Fruit fly (Drosophila melanogaster) whole organism: Measurements from ENCODE around the gene CG2150.

Source experiments
- CG8478 ChIP-seq: fragments of >200 bp; optimal IDR thresholded peaks from 2 replicates; lab custom pipeline; 2018; ENCODE audit warnings: inconsistent platforms
- Dll ChIP-seq: fragments of >200 bp; optimal IDR thresholded peaks from 2 replicates; lab custom pipeline; 2017
- EcR ChIP-seq, 2 experiments: fragments of >200 bp; optimal IDR thresholded peaks; 2 replicates each; lab custom pipeline; 2017; ENCODE audit warnings: missing biosample characterization in 2 of 2, missing genetic modification characterization in 2 of 2, missing genetic modification reagents in 2 of 2
- pan ChIP-seq: fragments of >200 bp; optimal IDR thresholded peaks from 2 replicates; lab custom pipeline; 2017
- psq ChIP-seq: fragments of >200 bp; optimal IDR thresholded peaks from 2 replicates; lab custom pipeline; 2017
- usp ChIP-seq: fragments of >200 bp; optimal IDR thresholded peaks from 2 replicates; lab custom pipeline; 2017; ENCODE audit warnings: missing biosample characterization, missing genetic modification characterization, mixed read lengths

CG2150 gene

DNA sequence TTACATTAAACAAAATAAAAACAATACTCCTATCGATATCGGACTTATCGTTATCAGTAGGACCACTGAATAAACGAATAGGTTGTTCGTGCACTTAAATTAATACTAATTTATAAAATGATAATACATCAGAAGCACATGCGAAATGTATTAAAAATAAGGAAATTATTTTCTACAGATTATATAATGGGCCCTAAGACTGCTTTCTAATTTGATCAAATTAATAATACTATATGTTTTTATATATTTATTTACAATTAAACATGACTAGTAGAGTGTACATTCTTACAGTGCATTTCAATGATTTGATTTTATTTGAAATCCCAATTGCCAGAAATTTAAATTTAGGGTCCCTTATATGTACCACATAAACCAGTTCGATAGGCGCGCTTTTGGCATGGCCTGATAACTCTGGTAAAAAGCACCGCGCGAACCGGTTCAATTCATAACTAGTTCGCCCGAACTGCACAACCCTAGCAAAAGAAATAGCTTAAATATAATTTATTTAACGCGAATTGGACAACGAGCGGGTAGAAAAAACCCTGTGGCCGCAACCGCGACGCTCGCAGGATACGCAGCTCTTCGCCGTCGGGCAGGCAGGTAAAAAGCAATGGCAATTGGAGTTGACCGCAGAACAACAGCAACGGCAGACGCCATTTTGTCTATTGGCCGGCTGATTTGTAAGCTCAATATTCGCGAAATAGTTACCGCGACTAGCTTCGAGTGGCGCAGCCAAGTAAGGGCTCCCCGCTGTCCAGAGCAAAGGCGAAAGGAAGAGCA lies 12.2 kb upstream of the CG2150 start, which contains the start of the genes CG2126 and faf:
CG2126 (minus strand) TSS at position 70 of the 780 bp plus-strand sequence.
faf (plus strand) TSS at position 438 of the 780 bp plus-strand sequence.
- TF ChIP-seq psq (lab: Kevin White, UChicago) (no peak), pan (no peak), CG8478 (no peak), Dll (lab: Kevin White, UChicago) (no peak), EcR (GFP tag; optimal IDR thresholded peaks at IDR 0.05; lab: Kevin White, UChicago) (no peak), usp (no peak)

- no peak for TF ChIP-seq usp
Measured at dm6 chr3R:31771790-31772576, 7.4 kb upstream of the CG2150 start, which contains the start of the genes betaGlu and sip3. Gene betaGlu, minus strand, starts transcription at chr3R:31771848. Gene sip3, plus strand, starts transcription at chr3R:31772219.

DNA sequence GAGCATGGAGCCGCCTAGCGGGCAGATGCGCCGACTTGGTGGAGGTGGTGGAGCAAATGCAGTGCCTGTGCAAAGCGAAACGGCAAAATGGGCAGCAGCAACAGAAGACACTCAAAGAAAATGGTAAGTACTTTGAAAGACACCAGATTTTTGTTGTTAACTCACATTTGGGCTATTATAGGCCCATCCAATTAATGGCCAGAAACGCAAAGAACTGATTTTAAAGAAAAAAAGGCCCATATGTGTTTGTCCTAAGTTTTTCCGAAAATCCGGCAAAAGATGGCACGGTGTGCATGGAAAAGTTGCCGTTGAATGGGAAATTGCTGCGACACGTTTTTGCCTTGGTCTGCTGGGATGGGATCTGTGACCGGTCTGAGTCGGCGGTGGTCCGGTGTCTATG lies 3.6 kb upstream of the CG2150 start:
- no peak for TF ChIP-seq EcR (GFP tag; optimal IDR thresholded peaks at IDR 0.05; lab: Kevin White, UChicago)
- no peak for TF ChIP-seq CG8478
- peak; percentile 10 for TF ChIP-seq Dll (lab: Kevin White, UChicago)

DNA sequence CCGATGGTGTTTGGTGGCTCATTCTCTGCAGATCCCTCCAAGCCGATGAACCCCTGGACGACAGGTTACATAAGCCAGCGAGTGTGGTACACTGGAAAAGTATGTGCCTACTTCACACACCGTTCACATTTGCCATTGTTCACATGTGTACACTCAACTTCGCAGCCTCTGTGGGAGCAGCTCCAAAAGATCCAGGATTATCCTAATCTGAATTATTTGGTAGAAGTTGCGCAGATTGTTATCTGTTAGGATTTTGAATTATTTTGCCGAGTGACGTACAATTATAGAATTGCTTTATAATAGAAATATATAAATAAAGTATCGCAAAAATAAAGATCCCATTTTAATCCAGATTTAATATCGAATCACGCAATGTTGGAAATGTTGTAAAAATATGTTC lies 3.0 kb upstream of the CG2150 start:
- TF ChIP-seq EcR (GFP tag; optimal IDR thresholded peaks at IDR 0.05; lab: Kevin White, UChicago) (no peak), psq (lab: Kevin White, UChicago) (no peak), CG8478 (no peak), Dll (lab: Kevin White, UChicago) (no peak), pan (no peak), usp (no peak)

- no peak for TF ChIP-seq EcR (GFP tag; optimal IDR thresholded peaks at IDR 0.05; lab: Kevin White, UChicago)
- no peak for TF ChIP-seq Dll (lab: Kevin White, UChicago)
- no peak for TF ChIP-seq psq (lab: Kevin White, UChicago)
- TF ChIP-seq usp, result no peak
- no peak for TF ChIP-seq pan
- TF ChIP-seq CG8478, result no peak
Measured at dm6 chr3R:31765145-31765544, 573 bp upstream of the CG2150 start.

- TF ChIP-seq EcR (GFP tag; optimal IDR thresholded peaks at IDR 0.05; lab: Kevin White, UChicago) (no peak), psq (lab: Kevin White, UChicago) (no peak), pan (no peak), Dll (lab: Kevin White, UChicago) (no peak), usp (no peak), CG8478 (no peak)
Measured at dm6 chr3R:31762672-31763071, 1.9 kb downstream of the CG2150 start.

- TF ChIP-seq Dll (lab: Kevin White, UChicago) (no peak), EcR (GFP tag; optimal IDR thresholded peaks at IDR 0.05; lab: Kevin White, UChicago) (no peak), CG8478 (no peak), usp (no peak), pan (no peak), psq (lab: Kevin White, UChicago) (no peak)
Measured at dm6 chr3R:31761529-31762009, 3.0 kb downstream of the CG2150 start, which contains the start of gene Smvt. Gene Smvt, minus strand, starts transcription at chr3R:31761579.

DNA sequence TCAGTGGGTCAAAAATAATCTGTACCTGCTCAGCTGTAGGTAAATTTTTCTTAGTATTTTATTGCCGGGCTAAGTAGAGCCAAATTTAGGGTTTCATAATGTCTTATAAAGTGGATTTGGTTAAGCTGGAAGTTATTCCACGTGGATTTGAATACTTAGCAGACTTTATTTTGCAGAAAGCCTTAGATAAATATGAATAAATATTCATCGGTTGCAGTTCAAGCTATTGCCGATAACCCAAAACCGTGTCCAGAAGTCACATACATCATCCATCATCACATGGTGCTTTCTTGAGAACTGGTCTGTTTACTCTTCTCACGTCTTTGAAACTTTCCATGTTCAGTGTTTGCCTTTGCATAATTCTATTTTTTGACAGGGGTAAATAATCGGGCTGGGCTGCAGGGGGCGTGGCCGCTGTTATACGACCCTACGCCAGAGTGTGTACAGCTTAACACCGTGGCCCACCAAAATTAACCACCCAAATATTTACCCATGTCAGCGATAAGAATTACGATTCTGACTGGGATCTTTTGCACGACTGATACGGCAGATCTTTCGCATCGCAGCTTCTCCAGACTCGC lies 5.9 kb downstream of the CG2150 start, which contains the start of gene CG2187:
CG2187 (minus strand) TSS at position 51 of the 581 bp plus-strand sequence.
- TF ChIP-seq CG8478 (no peak), psq (lab: Kevin White, UChicago) (no peak), EcR (GFP tag; optimal IDR thresholded peaks at IDR 0.05; lab: Kevin White, UChicago) (no peak), pan (no peak), Dll (lab: Kevin White, UChicago) (no peak), usp (no peak)

DNA sequence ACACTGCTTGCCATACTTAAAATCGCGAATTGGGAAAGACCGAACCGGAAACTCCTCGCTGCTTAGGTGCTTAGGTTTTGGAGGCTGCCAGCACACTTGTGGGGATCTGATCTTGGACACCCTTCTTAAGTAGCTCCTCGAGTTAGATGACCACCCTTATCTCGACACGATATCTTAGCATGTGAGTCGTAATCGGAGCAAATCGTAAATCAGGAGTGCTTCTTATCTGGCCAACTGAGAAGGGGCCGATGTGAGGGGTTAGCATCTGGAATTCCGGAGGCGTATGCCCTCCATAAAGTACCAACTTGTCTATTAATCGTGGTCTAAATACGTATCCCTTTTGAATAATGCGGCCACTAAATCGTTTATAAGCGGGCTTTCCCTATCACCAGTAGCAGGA lies 10.0 kb downstream of the CG2150 start, which contains the start of gene salt:
salt (minus strand) TSS at position 101 of the 400 bp plus-strand sequence.
- TF ChIP-seq CG8478 (no peak), EcR (GFP tag; optimal IDR thresholded peaks at IDR 0.05; lab: Kevin White, UChicago) (no peak), pan (no peak), usp (no peak), Dll (lab: Kevin White, UChicago) (no peak), psq (lab: Kevin White, UChicago) (no peak)

DNA sequence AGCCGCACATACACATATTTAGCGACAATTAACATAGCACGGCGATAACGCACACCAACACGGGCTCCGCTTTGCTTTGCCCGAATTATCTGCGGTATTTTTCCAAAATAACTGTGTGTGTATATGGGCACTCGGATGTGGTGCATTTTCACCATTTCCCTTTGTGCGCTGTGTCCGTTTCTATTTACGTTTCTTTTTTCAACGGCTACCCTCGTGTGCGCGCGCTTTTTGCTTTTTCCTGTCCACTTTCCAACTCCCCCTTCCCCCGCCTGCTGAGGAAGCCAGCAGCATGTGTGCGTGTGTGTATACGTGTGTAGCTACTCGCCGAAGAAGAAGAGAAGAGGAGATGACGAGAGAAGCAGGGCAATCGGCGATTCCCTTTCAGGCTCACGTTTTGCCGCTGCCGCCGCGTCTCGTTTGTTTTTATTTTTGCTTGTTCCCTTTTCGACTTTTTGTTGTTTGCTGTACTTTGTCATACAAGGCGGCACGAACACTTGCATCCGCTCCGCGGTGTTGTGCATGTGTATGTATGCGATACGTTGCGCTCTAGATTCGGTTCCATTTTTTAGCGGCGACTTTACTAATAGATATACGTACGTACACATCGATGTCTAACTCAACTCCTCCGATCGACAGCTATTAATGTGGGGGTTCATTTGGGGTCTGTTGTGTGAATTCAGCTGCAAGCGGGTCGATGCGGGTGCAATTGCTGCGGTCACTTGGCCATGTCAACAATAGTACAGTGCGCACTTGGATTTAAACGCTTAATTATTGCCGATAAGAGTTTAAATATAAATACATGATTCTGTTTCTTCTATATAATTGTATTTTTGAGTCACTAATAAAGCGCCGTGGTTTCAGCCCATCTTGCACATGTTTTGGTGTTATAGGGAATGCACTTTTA lies 16.2 kb downstream of the CG2150 start:
- TF ChIP-seq psq (lab: Kevin White, UChicago), result peak; percentile 60
- no peak for TF ChIP-seq EcR (GFP tag; optimal IDR thresholded peaks at IDR 0.05; lab: Kevin White, UChicago)
- TF ChIP-seq CG8478, result peak; percentile 68
- TF ChIP-seq usp, result no peak
- TF ChIP-seq Dll (lab: Kevin White, UChicago), result no peak
- TF ChIP-seq pan, result no peak

DNA sequence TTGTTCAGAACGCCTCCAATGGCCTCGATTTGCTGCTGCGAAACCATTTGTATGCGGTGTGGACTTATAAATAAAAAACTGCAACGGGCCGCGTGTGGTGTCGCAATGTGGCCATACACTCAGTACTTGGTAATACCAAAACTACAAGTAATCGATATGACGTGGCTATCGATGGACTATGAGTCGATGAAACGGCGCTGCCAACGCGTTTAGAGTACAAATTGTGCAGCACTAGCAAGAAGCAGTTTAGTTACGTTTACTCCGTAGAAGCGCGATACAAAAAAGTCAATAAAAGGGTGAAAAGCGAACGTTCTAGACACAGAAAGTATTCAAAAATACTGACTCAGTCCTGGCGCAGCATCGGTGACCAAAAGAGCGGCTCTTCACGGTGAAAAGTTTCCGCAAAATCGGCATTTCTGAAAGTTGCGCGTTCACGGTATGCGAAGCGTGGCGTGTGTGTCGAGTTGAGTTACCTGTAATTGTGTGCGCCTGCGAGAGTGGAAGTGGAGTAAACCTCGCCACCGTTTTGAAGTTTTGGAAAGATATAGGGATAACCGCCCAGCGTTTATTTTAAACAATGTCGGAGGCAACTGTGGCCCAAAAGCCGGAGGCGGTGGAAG lies 17.0 kb downstream of the CG2150 start, which contains the start of the genes nero and CG1910:
nero (minus strand) TSS at position 130 of the 620 bp plus-strand sequence.
CG1910 (plus strand) TSS at position 215 of the 620 bp plus-strand sequence.
- TF ChIP-seq EcR (GFP tag; optimal IDR thresholded peaks at IDR 0.05; lab: Kevin White, UChicago) (no peak), pan (no peak), usp (no peak), Dll (lab: Kevin White, UChicago) (no peak), psq (lab: Kevin White, UChicago) (no peak), CG8478 (no peak)
